Worm (Caenorhabditis elegans) whole organism, L1 larva: ENCODE data around the gene irld-24.

Source experiments
- ceh-82 ChIP-seq, 3 experiments: fragments of 150-350 bp in 1 of 3; sonication (generic microtip) in 2 of 3; optimal IDR thresholded peaks; 2 replicates each; lab custom pipeline; 2014 to 2017; ENCODE audit warnings: missing biosample characterization in 3 of 3, missing genetic modification characterization in 3 of 3
- dpl-1 ChIP-seq, 3 experiments: fragments of 150-350 bp in 2 of 3; sonication (generic microtip) in 1 of 3; optimal IDR thresholded peaks; 2 replicates each; lab custom pipeline; 2014 to 2017; ENCODE audit warnings: missing biosample characterization in 3 of 3, missing genetic modification characterization in 3 of 3, missing genetic modification reagents in 3 of 3
- unc-130 ChIP-seq: fragments of 150-350 bp; optimal IDR thresholded peaks from 2 replicates; lab custom pipeline; 2017; ENCODE audit warnings: missing biosample characterization, missing genetic modification characterization, inconsistent platforms

DNA sequence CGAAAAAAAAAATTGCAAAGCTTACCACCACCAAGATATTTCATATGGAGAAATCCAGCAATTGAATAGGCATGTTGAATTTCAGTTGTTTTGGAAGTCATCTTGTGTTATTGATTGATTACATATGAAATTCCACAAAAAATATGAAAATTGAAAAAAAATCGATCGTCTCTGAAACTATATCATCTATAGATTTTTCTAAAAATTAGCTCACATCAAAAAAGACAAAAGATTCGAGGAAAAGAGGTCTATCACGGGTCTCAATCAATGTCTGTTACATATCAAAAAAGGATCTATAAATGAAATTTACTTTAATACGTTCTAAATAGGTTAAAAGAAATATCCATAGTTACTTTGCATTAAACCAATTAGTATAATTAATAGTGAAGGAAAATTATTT is 26.0 kb downstream of the irld-24 start, which contains the start of gene tbc-19:
- TF ChIP-seq ceh-82 (tag; optimal IDR thresholded peaks at IDR 0.05; lab: Kevin White, UChicago) = no peak
- no peak for TF ChIP-seq unc-130
- TF ChIP-seq dpl-1 (GFP tag; optimal IDR thresholded peaks at IDR 0.05; lab: Kevin White, UChicago) = no peak
